Fruit fly (Drosophila melanogaster): Measurements from ENCODE around the gene jub.

jub gene

dm6 chrX:13817418-13818171, 12.5 kb downstream of the jub start (continued):
- TF ChIP-seq CG17359 (tag; optimal IDR thresholded peaks at IDR 0.05) (peak; percentile 46), eve (GFP tag; optimal IDR thresholded peaks at IDR 0.05) (no peak), CG7372 (GFP tag; IDR thresholded peaks at IDR 0.05) (0 out of 2 replicates have a peak, but pooled peaks have one; percentile 16), CG7357 (GFP tag; IDR thresholded peaks at IDR 0.05) (no peak)

dm6 chrX:13815526-13816173, 14.5 kb downstream of the jub start:
- TF ChIP-seq pum (GFP tag; optimal IDR thresholded peaks at IDR 0.05) = peak; percentile 44
- peak; percentile 38 for TF ChIP-seq Usf (GFP tag; optimal IDR thresholded peaks at IDR 0.05)
- TF ChIP-seq pho (GFP tag; optimal IDR thresholded peaks at IDR 0.05) = no peak
- TF ChIP-seq CG2678 (tag; optimal IDR thresholded peaks at IDR 0.05) = peak; percentile 78
- peak; percentile 91 for TF ChIP-seq grau (tag; optimal IDR thresholded peaks at IDR 0.05)
- TF ChIP-seq run (tag; optimal IDR thresholded peaks at IDR 0.05) = peak; percentile 42
- TF ChIP-seq CG13894 (tag; optimal IDR thresholded peaks at IDR 0.05) = no peak
- peak in 1 of 3 experiments; percentile 44 for TF ChIP-seq lola (GFP tag; optimal IDR thresholded peaks at IDR 0.05)
- TF ChIP-seq Awh (GFP tag; IDR thresholded peaks at IDR 0.05) = no peak
- no peak for TF ChIP-seq CG33557 (GFP tag; optimal IDR thresholded peaks at IDR 0.05)
- TF ChIP-seq CG4424 (GFP tag; optimal IDR thresholded peaks at IDR 0.05) = peak; percentile 70
- no peak for TF ChIP-seq CG4617 (GFP tag; optimal IDR thresholded peaks at IDR 0.05; ENCODE audit: borderline replicate concordance)
- TF ChIP-seq CG9817 (tag; optimal IDR thresholded peaks at IDR 0.05) = peak; percentile 16
- no peak for TF ChIP-seq knrl (GFP tag; IDR thresholded peaks at IDR 0.05; ENCODE audit: partially characterized antibody)
- no peak for TF ChIP-seq sim (GFP tag; IDR thresholded peaks at IDR 0.05)
- TF ChIP-seq CG13287 (GFP tag; IDR thresholded peaks at IDR 0.05; ENCODE audit: partially characterized antibody) = no peak
- no peak for TF ChIP-seq aop (GFP tag; IDR thresholded peaks at IDR 0.05)
- no peak for TF ChIP-seq CG14965 (GFP tag; optimal IDR thresholded peaks at IDR 0.05; ENCODE audit: borderline replicate concordance)
- TF ChIP-seq Elba2 (GFP tag; optimal IDR thresholded peaks at IDR 0.05) = no peak
- peak; percentile 89 for TF ChIP-seq Med (GFP tag)
- TF ChIP-seq zen (tag; optimal IDR thresholded peaks at IDR 0.05) = peak; percentile 9
- TF ChIP-seq MTF-1 (GFP tag; optimal IDR thresholded peaks at IDR 0.05; ENCODE audit: borderline replicate concordance) = no peak
- TF ChIP-seq CG12942 (GFP tag; optimal IDR thresholded peaks at IDR 0.05) = peak; percentile 37
- peak; percentile 39; the same call in 1 of the 2 replicates for TF ChIP-seq rib (GFP tag; IDR thresholded peaks at IDR 0.05)
- no peak for TF ChIP-seq zen2 (GFP tag; IDR thresholded peaks at IDR 0.05; ENCODE audit: partially characterized antibody)
- TF ChIP-seq E2f2 (GFP tag; IDR thresholded peaks at IDR 0.05) = 0 out of 2 replicates have a peak, but pooled peaks have one; percentile 17
- peak; percentile 25 for TF ChIP-seq CG1603 (tag; optimal IDR thresholded peaks at IDR 0.05)
- TF ChIP-seq Tbp (GFP tag; optimal IDR thresholded peaks at IDR 0.05) = no peak
- peak; percentile 32; the same call in 1 of the 2 replicates for TF ChIP-seq vvl (GFP tag; IDR thresholded peaks at IDR 0.05)
- TF ChIP-seq CG13775 (GFP tag; optimal IDR thresholded peaks at IDR 0.05) = peak; percentile 30
- TF ChIP-seq fd3F (GFP tag; optimal IDR thresholded peaks at IDR 0.05) = peak; percentile 46
- peak; percentile 84 for TF ChIP-seq dmrt99B (tag; optimal IDR thresholded peaks at IDR 0.05)
- no peak; the same call in 1 of the 2 replicates for TF ChIP-seq CG10366 (GFP tag; IDR thresholded peaks at IDR 0.05)
- peak; percentile 43 for TF ChIP-seq slbo (GFP tag; IDR thresholded peaks at IDR 0.05)
- TF ChIP-seq croc (GFP tag; conservative IDR thresholded peaks at IDR 0.05) = peak; percentile 57; the same call in 2 of the 3 replicates
- TF ChIP-seq lmd (GFP tag; IDR thresholded peaks at IDR 0.05) = peak; percentile 72
- peak; percentile 28 for TF ChIP-seq CG16863 (GFP tag; optimal IDR thresholded peaks at IDR 0.05)
- peak; percentile 36 for TF ChIP-seq Dad (GFP tag; optimal IDR thresholded peaks at IDR 0.05)
- peak; percentile 79; the same call in 2 of the 4 replicates for TF ChIP-seq chinmo (GFP tag; IDR thresholded peaks at IDR 0.05; ENCODE audit: partially characterized antibody)
- peak; percentile 72 for TF ChIP-seq so (GFP tag; IDR thresholded peaks at IDR 0.05)
- peak in 1 of 2 experiments; percentile 81 for TF ChIP-seq Hr51 (GFP tag; optimal IDR thresholded peaks at IDR 0.05)

Measured in whole organism, embryonic.